Worm (Caenorhabditis elegans) whole organism, L4 larva: ENCODE measurements around the gene cyn-16.

Experiments
- D1046.2 ChIP-seq: fragments of 200-800 bp; sonication (Bioruptor generic); IDR thresholded peaks from 2 replicates; pipeline ENCODE4 v1.3.6; 2022; ENCODE audit warnings: missing genetic modification characterization, missing compliant biosample characterization
- F26F4.8 ChIP-seq: fragments of 200-800 bp; sonication (Bioruptor generic); conservative IDR thresholded peaks from 2 replicates; pipeline ENCODE4 v1.3.6; 2022; ENCODE audit warnings: missing genetic modification characterization, missing compliant biosample characterization
- F37D6.2 ChIP-seq: sonication (generic microtip); optimal IDR thresholded peaks from 2 replicates; lab custom pipeline; 2016; ENCODE audit warnings: mild to moderate bottlenecking, missing genetic modification characterization, missing compliant biosample characterization
- F44E2.7 ChIP-seq: fragments of 200-800 bp; sonication (Bioruptor generic); IDR thresholded peaks from 2 replicates; pipeline ENCODE4 v2.1.2; 2022; ENCODE audit warnings: missing genetic modification characterization, missing compliant biosample characterization
- R02D3.7 ChIP-seq: fragments of 150-350 bp; sonication (generic microtip); optimal IDR thresholded peaks from 3 replicates; lab custom pipeline; 2014; ENCODE audit warnings: missing biosample characterization, missing genetic modification characterization
- T20F7.1 ChIP-seq: fragments of 200-800 bp; sonication (Bioruptor generic); optimal IDR thresholded peaks from 2 replicates; lab custom pipeline; 2018; ENCODE audit warnings: mild to moderate bottlenecking, missing genetic modification characterization, missing compliant biosample characterization
- Y105C5A.15 ChIP-seq: fragments of 200-800 bp; sonication (Bioruptor generic); IDR thresholded peaks from 2 replicates; pipeline ENCODE4 v1.3.6; 2022; ENCODE audit warnings: missing genetic modification characterization, missing compliant biosample characterization
- aha-1 ChIP-seq: fragments of 150-350 bp; peaks from one replicate; lab custom pipeline; 2014; ENCODE audit warnings: missing biosample characterization, missing genetic modification characterization
- aly-2 ChIP-seq: sonication (generic microtip); optimal IDR thresholded peaks from 2 replicates; lab custom pipeline; 2018; ENCODE audit warnings: missing biosample characterization, missing genetic modification characterization
- arid-1 ChIP-seq: fragments of 200-800 bp; sonication (Bioruptor generic); conservative IDR thresholded peaks from 2 replicates; pipeline ENCODE4 v1.3.6; 2022; ENCODE audit warnings: missing genetic modification reagents, missing genetic modification characterization, missing compliant biosample characterization
- attf-4 ChIP-seq: sonication (generic microtip); optimal IDR thresholded peaks from 3 replicates; lab custom pipeline; 2017; ENCODE audit warnings: missing biosample characterization, missing genetic modification characterization
- ceh-20 ChIP-seq: fragments of 200-800 bp; sonication (Bioruptor generic); IDR thresholded peaks from 2 replicates; pipeline ENCODE4 v1.3.6; 2022; ENCODE audit warnings: missing genetic modification reagents, missing genetic modification characterization, missing compliant biosample characterization
- ceh-44 ChIP-seq: fragments of 200-800 bp; sonication (Bioruptor generic); IDR thresholded peaks from 2 replicates; pipeline ENCODE4 v1.3.6; 2022; ENCODE audit warnings: missing genetic modification reagents, missing genetic modification characterization, missing compliant biosample characterization
- ceh-62 ChIP-seq: sonication (generic microtip); optimal IDR thresholded peaks from 2 replicates; lab custom pipeline; 2017; ENCODE audit warnings: missing biosample characterization, missing genetic modification characterization
- ceh-82 ChIP-seq: sonication (generic microtip); optimal IDR thresholded peaks from 2 replicates; lab custom pipeline; 2017; ENCODE audit warnings: missing biosample characterization, missing genetic modification characterization
- ces-1 ChIP-seq: fragments of 150-350 bp; sonication (generic microtip); optimal IDR thresholded peaks from 4 replicates; lab custom pipeline; 2014; ENCODE audit warnings: missing biosample characterization, missing genetic modification reagents, missing genetic modification characterization
- cey-2 ChIP-seq: sonication (generic microtip); optimal IDR thresholded peaks from 3 replicates; lab custom pipeline; 2017; ENCODE audit warnings: missing genetic modification characterization, mild to moderate bottlenecking, missing compliant biosample characterization, antibody characterized with exemption, borderline replicate concordance; ENCODE audit not compliant: insufficient read depth
- dmd-8 ChIP-seq: fragments of 200-800 bp; sonication (Bioruptor generic); IDR thresholded peaks from 2 replicates; pipeline ENCODE4 v1.3.6; 2022; ENCODE audit warnings: missing genetic modification characterization, missing compliant biosample characterization
- dpl-1 ChIP-seq: fragments of 150-350 bp; optimal IDR thresholded peaks from 2 replicates; lab custom pipeline; 2014; ENCODE audit warnings: missing biosample characterization, missing genetic modification reagents, missing genetic modification characterization
- gei-8 ChIP-seq: fragments of 200-800 bp; sonication (Bioruptor generic); optimal IDR thresholded peaks from 2 replicates; lab custom pipeline; 2018; ENCODE audit warnings: mild to moderate bottlenecking, missing genetic modification characterization, missing compliant biosample characterization
- hlh-11 ChIP-seq: fragments of 200-800 bp; sonication (Bioruptor generic); optimal IDR thresholded peaks from 2 replicates; lab custom pipeline; 2018; ENCODE audit warnings: mild to moderate bottlenecking, missing genetic modification characterization, missing compliant biosample characterization
- hlh-30 ChIP-seq: sonication (generic microtip); optimal IDR thresholded peaks from 2 replicates; lab custom pipeline; 2017; ENCODE audit warnings: antibody characterized with exemption, mild to moderate bottlenecking, missing genetic modification characterization, missing compliant biosample characterization; ENCODE audit not compliant: insufficient read depth
- jun-1 ChIP-seq: fragments of 150-350 bp; optimal IDR thresholded peaks from 2 replicates; lab custom pipeline; 2014; ENCODE audit warnings: missing biosample characterization, missing genetic modification reagents, missing genetic modification characterization
- lim-7 ChIP-seq: fragments of 200-800 bp; sonication (Bioruptor generic); IDR thresholded peaks from 2 replicates; pipeline ENCODE4 v1.3.6; 2022; ENCODE audit warnings: missing genetic modification characterization, missing compliant biosample characterization
- lin-13 ChIP-seq: fragments of 150-350 bp; optimal IDR thresholded peaks from 2 replicates; lab custom pipeline; 2014; ENCODE audit warnings: missing biosample characterization, missing genetic modification reagents, missing genetic modification characterization
- lin-29 ChIP-seq: fragments of 200-800 bp; sonication (Bioruptor generic); IDR thresholded peaks from 2 replicates; pipeline ENCODE4 v1.3.6; 2022; ENCODE audit warnings: missing genetic modification reagents, missing genetic modification characterization, missing compliant biosample characterization
- lin-38 ChIP-seq: fragments of 200-800 bp; sonication (Bioruptor generic); IDR thresholded peaks from 2 replicates; pipeline ENCODE4 v1.3.6; 2022; ENCODE audit warnings: missing genetic modification reagents, missing genetic modification characterization, missing compliant biosample characterization
- lir-3 ChIP-seq: sonication (generic microtip); optimal IDR thresholded peaks from 2 replicates; lab custom pipeline; 2016; ENCODE audit warnings: mild to moderate bottlenecking, missing genetic modification characterization, missing compliant biosample characterization
- lsy-2 ChIP-seq, 2 experiments: fragments of 150-350 bp in 1 of 2; sonication (generic microtip) in 1 of 2; optimal IDR thresholded peaks; 2 replicates each; lab custom pipeline; 2014 to 2017; ENCODE audit warnings: missing biosample characterization in 2 of 2, missing genetic modification characterization in 2 of 2
- madf-5 ChIP-seq, 2 experiments: fragments of 200-800 bp; sonication (Bioruptor generic); IDR thresholded peaks; 2 replicates each; pipeline ENCODE4 v1.3.6; 2022; ENCODE audit warnings: missing compliant biosample characterization in 2 of 2, missing genetic modification characterization in 2 of 2
- mdl-1 ChIP-seq, 2 experiments: fragments of 150-350 bp in 1 of 2; sonication (generic microtip) in 1 of 2; optimal IDR thresholded peaks; 2 replicates each; lab custom pipeline; 2014 to 2017; ENCODE audit warnings: missing biosample characterization in 2 of 2, missing genetic modification characterization in 2 of 2
- mdt-29 ChIP-seq: fragments of 200-800 bp; sonication (Bioruptor generic); IDR thresholded peaks from 2 replicates; pipeline ENCODE4 v1.3.6; 2022; ENCODE audit warnings: missing genetic modification reagents, missing genetic modification characterization, missing compliant biosample characterization
- mep-1 ChIP-seq: fragments of 150-350 bp; sonication (generic microtip); optimal IDR thresholded peaks from 3 replicates; lab custom pipeline; 2014; ENCODE audit warnings: missing biosample characterization, missing genetic modification characterization
- mes-2 ChIP-seq: sonication (generic microtip); optimal IDR thresholded peaks from 2 replicates; lab custom pipeline; 2016; ENCODE audit warnings: missing genotype, mild to moderate bottlenecking, missing genetic modification characterization, missing compliant biosample characterization; ENCODE audit not compliant: poor library complexity, severe bottlenecking
- nhr-10 ChIP-seq: fragments of 150-350 bp; optimal IDR thresholded peaks from 2 replicates; lab custom pipeline; 2014; ENCODE audit warnings: missing biosample characterization, missing genetic modification characterization
- nhr-237 ChIP-seq: sonication (generic microtip); optimal IDR thresholded peaks from 2 replicates; lab custom pipeline; 2017; ENCODE audit warnings: missing biosample characterization, missing genetic modification characterization
- nhr-28 ChIP-seq: fragments of 150-350 bp; optimal IDR thresholded peaks from 2 replicates; lab custom pipeline; 2014; ENCODE audit warnings: missing biosample characterization, missing genetic modification characterization
- nhr-42 ChIP-seq: fragments of 200-800 bp; sonication (Bioruptor generic); IDR thresholded peaks from 2 replicates; pipeline ENCODE4 v1.3.6; 2022; ENCODE audit warnings: missing genetic modification characterization, missing compliant biosample characterization
- nhr-77 ChIP-seq: fragments of 150-350 bp; optimal IDR thresholded peaks from 2 replicates; lab custom pipeline; 2014; ENCODE audit warnings: missing biosample characterization, missing genetic modification characterization
- pqm-1 ChIP-seq: sonication (generic microtip); optimal IDR thresholded peaks from 2 replicates; lab custom pipeline; 2017; ENCODE audit warnings: missing biosample characterization, missing genetic modification characterization
- saeg-2 ChIP-seq: fragments of 200-800 bp; sonication (Bioruptor generic); IDR thresholded peaks from 2 replicates; pipeline ENCODE4 v1.3.6; 2022; ENCODE audit warnings: missing genetic modification reagents, missing genetic modification characterization, missing compliant biosample characterization
- set-16 ChIP-seq: fragments of 200-800 bp; sonication (Bioruptor generic); IDR thresholded peaks from 2 replicates; pipeline ENCODE4 v1.3.6; 2022; ENCODE audit warnings: missing genetic modification reagents, missing genetic modification characterization, missing compliant biosample characterization
- unc-39 ChIP-seq: sonication (generic microtip); optimal IDR thresholded peaks from 2 replicates; lab custom pipeline; 2017; ENCODE audit warnings: missing biosample characterization, missing genetic modification characterization

Gene cyn-16

DNA sequence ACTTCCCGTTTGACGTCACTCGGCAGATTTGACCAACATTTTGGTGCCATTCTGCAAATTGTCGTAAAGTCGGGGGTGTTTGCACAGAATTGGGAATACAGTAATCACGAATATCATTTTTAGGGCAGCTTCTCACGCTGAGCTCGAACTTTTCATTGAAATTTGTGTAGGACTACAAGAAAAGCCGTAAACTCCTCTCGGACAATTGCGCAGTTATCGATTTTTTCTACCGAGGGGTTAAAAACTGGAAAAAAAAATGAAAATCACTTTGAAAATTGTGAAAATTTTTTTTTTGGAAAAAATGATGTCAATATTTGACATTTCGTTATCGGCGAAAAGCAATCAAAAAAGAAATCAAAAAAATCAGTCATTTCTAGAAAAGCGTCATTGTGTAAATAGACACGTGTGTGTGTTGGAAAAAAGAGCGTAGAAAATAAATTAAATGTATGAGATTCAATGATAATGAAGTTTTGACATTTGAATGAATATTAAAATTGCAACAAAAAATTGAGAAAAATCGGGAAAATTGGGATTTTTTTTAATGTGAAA, 8.8 kb downstream of the cyn-16 start, which contains the start of gene Y17G7B.8 (continued):
- no peak for TF ChIP-seq unc-39 (tag; lab: Kevin White, UChicago)
- TF ChIP-seq lir-3 (tag; lab: Kevin White, UChicago): no peak
- TF ChIP-seq ceh-62 (tag; lab: Kevin White, UChicago): no peak
- no peak for TF ChIP-seq F37D6.2
- TF ChIP-seq saeg-2: no peak

ce11 chrII:12023315-12023878, 13.1 kb downstream of the cyn-16 start, which contains the start of gene Y17G7B.12:
Gene Y17G7B.12, plus strand, starts transcription at chrII:12023861.
- TF ChIP-seq T20F7.1 (GFP tag; lab: Kevin White, UChicago): no peak
- peak; percentile 18 for TF ChIP-seq aha-1 (tag; lab: Kevin White, UChicago)
- peak; percentile 46 for TF ChIP-seq lin-38 (GFP tag; lab: Robert Waterston, UW)
- TF ChIP-seq lin-29 (GFP tag; lab: Robert Waterston, UW): no peak
- peak in 1 of 2 experiments; percentile 77 for TF ChIP-seq lsy-2 (tag; optimal IDR thresholded peaks at IDR 0.05; lab: Kevin White, UChicago)

- TF ChIP-seq Y105C5A.15 (GFP tag; lab: Robert Waterston, UW) (no peak), nhr-28 (tag; lab: Kevin White, UChicago) (no peak), F37D6.2 (no peak), nhr-42 (GFP tag; lab: Robert Waterston, UW) (no peak), unc-39 (tag; lab: Kevin White, UChicago) (no peak), mep-1 (no peak), set-16 (GFP tag; lab: Robert Waterston, UW) (no peak), pqm-1 (tag; lab: Kevin White, UChicago) (no peak), aha-1 (tag; lab: Kevin White, UChicago) (no peak), mes-2 (no peak), aly-2 (tag; lab: Kevin White, UChicago) (no peak), lin-13 (GFP tag; lab: Kevin White, UChicago) (no peak)
- TF ChIP-seq, all 104 proteins: peak for 0
These were observed 27.8 kb downstream of the cyn-16 start, which contains the start of gene glb-29 for ce11 chrII:12008772-12009171. Gene glb-29, plus strand, starts transcription at chrII:12009072.

DNA sequence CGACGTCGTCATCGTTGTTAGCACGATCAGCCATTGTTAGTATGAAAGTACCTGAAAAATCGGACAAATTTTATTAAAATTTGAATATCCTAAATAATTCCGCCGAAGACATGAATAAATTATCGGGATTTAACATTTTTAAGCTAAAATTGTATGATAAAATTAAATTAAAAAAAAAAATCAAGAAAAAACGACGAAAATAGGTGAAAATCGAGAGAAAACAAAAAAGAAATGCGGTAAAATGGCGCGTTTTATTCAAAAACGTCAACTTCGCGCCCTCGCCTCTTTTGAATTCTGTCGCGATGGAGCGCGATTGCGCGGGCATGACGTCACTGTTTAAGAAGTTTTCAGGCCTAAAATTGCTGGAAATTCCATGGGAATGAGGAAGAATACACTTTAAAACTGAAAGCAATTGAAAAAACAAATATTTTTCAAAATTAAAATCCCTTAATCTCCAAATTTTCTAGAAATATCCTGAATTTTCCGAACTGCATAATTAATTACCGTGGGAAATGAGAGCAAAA, 29.9 kb downstream of the cyn-16 start, which contains the start of gene mcm-2:
Gene mcm-2, minus strand, starts transcription at position 51 of the 524 bp plus-strand sequence.
- TF ChIP-seq D1046.2 (no peak), aha-1 (tag; lab: Kevin White, UChicago) (peak; percentile 91), lir-3 (tag; lab: Kevin White, UChicago) (no peak), hlh-30 (tag; lab: Kevin White, UChicago) (peak; percentile 45), jun-1 (tag; lab: Kevin White, UChicago) (no peak), nhr-77 (tag; lab: Kevin White, UChicago) (peak; percentile 44), R02D3.7 (tag; lab: Kevin White, UChicago) (no peak), mdt-29 (GFP tag; lab: Robert Waterston, UW) (no peak), F44E2.7 (GFP tag; lab: Robert Waterston, UW) (no peak), dmd-8 (GFP tag; lab: Robert Waterston, UW) (no peak), attf-4 (tag; lab: Kevin White, UChicago) (no peak), ceh-44 (GFP tag; lab: Robert Waterston, UW) (no peak), hlh-11 (tag; lab: Kevin White, UChicago) (no peak), madf-5 (GFP tag; IDR thresholded peaks at IDR 0.05; lab: Robert Waterston, UW) (no peak), ceh-82 (tag; lab: Kevin White, UChicago) (no peak), arid-1 (no peak), lin-38 (GFP tag; lab: Robert Waterston, UW) (peak; percentile 99), lim-7 (GFP tag; lab: Robert Waterston, UW) (no peak), F26F4.8 (GFP tag; lab: Robert Waterston, UW) (no peak), dpl-1 (GFP tag; lab: Kevin White, UChicago) (peak; percentile 87), unc-39 (tag; lab: Kevin White, UChicago) (no peak), T20F7.1 (GFP tag; lab: Kevin White, UChicago) (no peak), gei-8 (GFP tag; lab: Kevin White, UChicago) (no peak), mdl-1 (tag; optimal IDR thresholded peaks at IDR 0.05; lab: Kevin White, UChicago) (no peak), set-16 (GFP tag; lab: Robert Waterston, UW) (no peak), nhr-10 (tag; lab: Kevin White, UChicago) (no peak), nhr-237 (no peak), cey-2 (tag; lab: Kevin White, UChicago) (no peak), ces-1 (GFP tag; lab: Kevin White, UChicago) (no peak), F37D6.2 (no peak), ceh-20 (GFP tag; lab: Robert Waterston, UW) (no peak), Y105C5A.15 (GFP tag; lab: Robert Waterston, UW) (no peak)
